Worm (Caenorhabditis elegans) whole organism, L4 larva: ENCODE results near the gene F37B12.3.

Experiments
- ZK337.2 ChIP-seq: fragments of 200-800 bp; sonication (Bioruptor generic); IDR thresholded peaks from 2 replicates; pipeline ENCODE4 v1.3.6; 2022; ENCODE audit warnings: missing genetic modification reagents, missing genetic modification characterization, missing compliant biosample characterization
- dpl-1 ChIP-seq: fragments of 150-350 bp; optimal IDR thresholded peaks from 2 replicates; lab custom pipeline; 2014; ENCODE audit warnings: missing biosample characterization, missing genetic modification reagents, missing genetic modification characterization

- TF ChIP-seq dpl-1 (GFP tag; lab: Kevin White, UChicago), result no peak
- no peak for TF ChIP-seq ZK337.2
Observed at ce11 chrII:9063350-9063749, 22.1 kb upstream of the F37B12.3 start.
